Fruit fly (Drosophila melanogaster): ENCODE measurements around the gene Sfp70A4.

DNA sequence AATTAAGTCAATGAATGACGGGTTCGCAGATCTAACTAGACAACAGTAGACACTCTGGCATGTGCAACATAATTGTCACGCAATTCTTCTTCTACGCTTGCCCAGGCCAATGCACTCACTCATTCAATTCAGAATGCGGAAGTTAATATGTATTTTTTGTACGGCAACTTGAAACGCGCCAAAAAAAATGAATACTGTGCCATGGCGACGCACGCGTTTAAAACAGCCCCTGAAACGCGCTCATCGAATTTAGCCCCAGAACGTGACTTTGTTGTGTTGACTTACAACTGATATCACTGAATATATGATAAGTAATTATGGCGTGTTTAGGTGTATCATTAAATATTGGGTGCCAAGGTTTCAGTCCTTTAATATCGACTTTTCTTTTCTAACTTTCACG, 30.6 kb downstream of the Sfp70A4 start:
- TF ChIP-seq Gug (GFP tag; IDR thresholded peaks at IDR 0.05) (no peak), Smox (GFP tag; optimal IDR thresholded peaks at IDR 0.05) (no peak), acj6 (GFP tag; optimal IDR thresholded peaks at IDR 0.05) (no peak), CG6808 (GFP tag; optimal IDR thresholded peaks at IDR 0.05) (no peak), CG6792 (GFP tag; optimal IDR thresholded peaks at IDR 0.05) (no peak), Eip78C (GFP tag) (no peak), vri (GFP tag; optimal IDR thresholded peaks at IDR 0.05) (no peak), CG1621 (tag; optimal IDR thresholded peaks at IDR 0.05) (no peak), Hr39 (GFP tag; optimal IDR thresholded peaks at IDR 0.05) (no peak), Blimp-1 (GFP tag; optimal IDR thresholded peaks at IDR 0.05) (no peak), Hr38 (GFP tag; optimal IDR thresholded peaks at IDR 0.05) (no peak)

All from whole organism, prepupa.